Fruit fly (Drosophila melanogaster): ENCODE measurements around the gene NijA.
A peak's percentile ranks its signal among the peaks of the same experiment; 100 is the strongest.

The NijA gene

dm6 chr3L:10737123-10737709, 40.5 kb upstream of the NijA start (continued):
- TF ChIP-seq aop (GFP tag; IDR thresholded peaks at IDR 0.05): no peak
- TF ChIP-seq ERR (GFP tag; optimal IDR thresholded peaks at IDR 0.05): peak; percentile 9
- TF ChIP-seq maf-S (GFP tag; optimal IDR thresholded peaks at IDR 0.05): no peak
- no peak for TF ChIP-seq E2f1 (GFP tag; IDR thresholded peaks at IDR 0.05)
- TF ChIP-seq Oli (tag; optimal IDR thresholded peaks at IDR 0.05): peak; percentile 33
- no peak for TF ChIP-seq ssp (GFP tag; IDR thresholded peaks at IDR 0.05)
- TF ChIP-seq Drgx (GFP tag; IDR thresholded peaks at IDR 0.05): peak; percentile 42
- no peak for TF ChIP-seq row (GFP tag; IDR thresholded peaks at IDR 0.05)
- TF ChIP-seq bsh (GFP tag; optimal IDR thresholded peaks at IDR 0.05): peak in 1 of 2 experiments; percentile 47
- TF ChIP-seq CG16815 (GFP tag; optimal IDR thresholded peaks at IDR 0.05): no peak
- no peak for TF ChIP-seq her (GFP tag; optimal IDR thresholded peaks at IDR 0.05)
- no peak for TF ChIP-seq repo (GFP tag; optimal IDR thresholded peaks at IDR 0.05)
- TF ChIP-seq mam (GFP tag; optimal IDR thresholded peaks at IDR 0.05): no peak
- peak; percentile 43 for TF ChIP-seq run (tag; optimal IDR thresholded peaks at IDR 0.05)
- TF ChIP-seq dm (GFP tag; optimal IDR thresholded peaks at IDR 0.05): no peak
- no peak for TF ChIP-seq en (GFP tag; optimal IDR thresholded peaks at IDR 0.05)
- no peak for TF ChIP-seq CG9876 (GFP tag; optimal IDR thresholded peaks at IDR 0.05)
- TF ChIP-seq Mrtf (GFP tag; IDR thresholded peaks at IDR 0.05): no peak
- TF ChIP-seq al (GFP tag; IDR thresholded peaks at IDR 0.05): no peak
- peak; percentile 47 for TF ChIP-seq CG15601 (tag; optimal IDR thresholded peaks at IDR 0.05)
- no peak for TF ChIP-seq pnt (GFP tag; optimal IDR thresholded peaks at IDR 0.05)
- TF ChIP-seq seq (GFP tag; IDR thresholded peaks at IDR 0.05): peak; percentile 48; the same call in 1 of the 2 replicates
- TF ChIP-seq Atf3 (GFP tag; optimal IDR thresholded peaks at IDR 0.05): no peak
- TF ChIP-seq onecut (GFP tag; IDR thresholded peaks at IDR 0.05): no peak; the same call in 1 of the 2 replicates
- TF ChIP-seq toy (GFP tag; IDR thresholded peaks at IDR 0.05): no peak
- TF ChIP-seq sens-2 (GFP tag; IDR thresholded peaks at IDR 0.05): peak; percentile 84
- peak; percentile 54 for TF ChIP-seq ATbp (GFP tag; optimal IDR thresholded peaks at IDR 0.05)
- no peak for TF ChIP-seq ara (GFP tag; IDR thresholded peaks at IDR 0.05)
- no peak for TF ChIP-seq pita (GFP tag; optimal IDR thresholded peaks at IDR 0.05)
- TF ChIP-seq CG13894 (tag; optimal IDR thresholded peaks at IDR 0.05): peak; percentile 88
- TF ChIP-seq CG7357 (GFP tag; IDR thresholded peaks at IDR 0.05): no peak
- TF ChIP-seq lmd (GFP tag; IDR thresholded peaks at IDR 0.05): no peak
- no peak for TF ChIP-seq Gug (GFP tag; IDR thresholded peaks at IDR 0.05)
- TF ChIP-seq CG8924 (tag; optimal IDR thresholded peaks at IDR 0.05): peak; percentile 72
- TF ChIP-seq MESR4 (GFP tag; optimal IDR thresholded peaks at IDR 0.05): no peak
- no peak for TF ChIP-seq tx (GFP tag; optimal IDR thresholded peaks at IDR 0.05)
- no peak for TF ChIP-seq Stat92E (GFP tag; optimal IDR thresholded peaks at IDR 0.05)
- no peak for TF ChIP-seq CG4820 (GFP tag; optimal IDR thresholded peaks at IDR 0.05)
- TF ChIP-seq Med (GFP tag): peak; percentile 75
- no peak for TF ChIP-seq HLH3B (GFP tag; IDR thresholded peaks at IDR 0.05)
- peak; percentile 22; the same call in 1 of the 3 replicates for TF ChIP-seq CG11456 (GFP tag; IDR thresholded peaks at IDR 0.05)
- TF ChIP-seq CG9609 (GFP tag; optimal IDR thresholded peaks at IDR 0.05): no peak
- no peak for TF ChIP-seq Rfx (GFP tag; IDR thresholded peaks at IDR 0.05)
- TF ChIP-seq CG12744 (GFP tag; optimal IDR thresholded peaks at IDR 0.05): no peak
- no peak for TF ChIP-seq h (optimal IDR thresholded peaks at IDR 0.05)
- TF ChIP-seq croc (GFP tag; conservative IDR thresholded peaks at IDR 0.05): no peak
- no peak for TF ChIP-seq fu2 (GFP tag; optimal IDR thresholded peaks at IDR 0.05)
- TF ChIP-seq ind (GFP tag; optimal IDR thresholded peaks at IDR 0.05): no peak
- no peak for TF ChIP-seq br (optimal IDR thresholded peaks at IDR 0.05)
- no peak for TF ChIP-seq HmgD (GFP tag; optimal IDR thresholded peaks at IDR 0.05)
- no peak for TF ChIP-seq shn (GFP tag; optimal IDR thresholded peaks at IDR 0.05)
- TF ChIP-seq CG3995 (GFP tag; optimal IDR thresholded peaks at IDR 0.05): no peak
- peak; percentile 26; the same call in 1 of the 2 replicates for TF ChIP-seq CG32532 (GFP tag; IDR thresholded peaks at IDR 0.05)
